Fruit fly (Drosophila melanogaster): Measurements from ENCODE around the gene CG42590.

DNA sequence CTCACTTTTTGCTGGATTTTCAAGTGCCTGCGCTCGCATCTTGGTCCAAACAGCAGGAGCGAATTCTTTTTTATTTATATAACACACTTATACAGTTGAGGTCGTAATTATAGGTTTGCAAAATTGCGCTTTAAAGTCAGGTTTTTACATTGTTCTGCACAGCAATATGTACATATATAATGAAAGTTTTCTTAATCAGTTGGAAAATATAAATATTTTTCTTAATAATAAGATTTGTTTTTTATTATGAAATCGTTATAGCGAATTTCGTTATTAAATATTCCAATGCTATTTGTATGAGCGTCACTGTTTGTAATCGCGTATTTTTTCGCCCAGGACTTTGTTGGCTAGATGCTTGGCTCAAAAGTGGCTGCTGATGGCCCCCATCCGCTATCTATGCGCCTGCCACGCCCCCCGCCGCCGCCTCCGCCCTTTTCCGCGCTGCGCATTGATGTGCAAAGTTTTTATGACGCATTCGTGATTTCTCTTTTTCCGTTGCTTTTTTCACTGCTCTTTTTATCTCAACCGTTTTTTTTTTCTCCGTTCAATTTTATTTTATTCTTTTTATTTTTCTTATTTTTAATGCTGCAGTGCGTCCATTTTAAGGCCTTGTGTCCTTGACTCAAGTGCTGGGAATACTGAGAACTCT is 41.3 kb downstream of the CG42590 start:
- TF ChIP-seq CG32772 (GFP tag; IDR thresholded peaks at IDR 0.05) (no peak), cato (GFP tag; optimal IDR thresholded peaks at IDR 0.05; ENCODE audit: borderline replicate concordance) (no peak), br (optimal IDR thresholded peaks at IDR 0.05) (no peak), CG1233 (GFP tag; optimal IDR thresholded peaks at IDR 0.05) (no peak), dm (GFP tag; optimal IDR thresholded peaks at IDR 0.05) (no peak), peb (GFP tag; IDR thresholded peaks at IDR 0.05) (no peak), dmrt11E (tag; optimal IDR thresholded peaks at IDR 0.05) (no peak)

All from whole organism, embryonic.